Worm (Caenorhabditis elegans) whole organism, late embryonic: ENCODE measurements around the gene F46C5.1.

Experiments
- T23F11.4 ChIP-seq: fragments of 200-800 bp; sonication (Bioruptor generic); optimal IDR thresholded peaks from 2 replicates; lab custom pipeline; 2018; ENCODE audit warnings: mild to moderate bottlenecking, missing genetic modification characterization, missing compliant biosample characterization
- ceh-2 ChIP-seq: sonication (generic microtip); optimal IDR thresholded peaks from 2 replicates; lab custom pipeline; 2016; ENCODE audit warnings: missing genotype, missing genetic modification characterization, missing compliant biosample characterization
- ceh-9 ChIP-seq: sonication (generic microtip); optimal IDR thresholded peaks from 2 replicates; lab custom pipeline; 2016; ENCODE audit warnings: mild to moderate bottlenecking, missing genetic modification characterization, inconsistent platforms, missing compliant biosample characterization
- dmd-4 ChIP-seq: sonication (generic microtip); optimal IDR thresholded peaks from 2 replicates; lab custom pipeline; 2016; ENCODE audit warnings: borderline replicate concordance, missing genetic modification characterization, missing compliant biosample characterization
- elt-4 ChIP-seq: sonication (generic microtip); optimal IDR thresholded peaks from 2 replicates; lab custom pipeline; 2016; ENCODE audit warnings: missing genetic modification characterization, missing compliant biosample characterization
- hlh-6 ChIP-seq: sonication (generic microtip); optimal IDR thresholded peaks from 2 replicates; lab custom pipeline; 2016; ENCODE audit warnings: missing genotype, missing genetic modification characterization, missing compliant biosample characterization
- lin-11 ChIP-seq: fragments of 200-800 bp; sonication (Bioruptor generic); optimal IDR thresholded peaks from 2 replicates; lab custom pipeline; 2018; ENCODE audit warnings: mild to moderate bottlenecking, missing genetic modification characterization, missing compliant biosample characterization
- mec-3 ChIP-seq: sonication (generic microtip); optimal IDR thresholded peaks from 2 replicates; lab custom pipeline; 2016; ENCODE audit warnings: borderline replicate concordance, missing genetic modification characterization, missing compliant biosample characterization
- nfya-1 ChIP-seq: sonication (generic microtip); optimal IDR thresholded peaks from 2 replicates; lab custom pipeline; 2017; ENCODE audit warnings: missing genetic modification characterization, mild to moderate bottlenecking, missing compliant biosample characterization, antibody characterized with exemption, moderate library complexity
- nhr-11 ChIP-seq: fragments of 150-350 bp; optimal IDR thresholded peaks from 2 replicates; lab custom pipeline; 2014; ENCODE audit warnings: missing biosample characterization, missing genetic modification characterization
- sox-2 ChIP-seq: fragments of 200-800 bp; sonication (Bioruptor generic); IDR thresholded peaks from 2 replicates; pipeline ENCODE4 v1.3.6; 2022; ENCODE audit warnings: missing genetic modification reagents, missing genetic modification characterization, missing compliant biosample characterization
- ttx-3 ChIP-seq: sonication (generic microtip); optimal IDR thresholded peaks from 2 replicates; lab custom pipeline; 2016; ENCODE audit warnings: missing genetic modification reagents, missing genetic modification characterization, missing compliant biosample characterization
- unc-55 ChIP-seq: sonication (generic microtip); optimal IDR thresholded peaks from 2 replicates; lab custom pipeline; 2017; ENCODE audit warnings: missing biosample characterization, missing genetic modification reagents, missing genetic modification characterization
- ztf-16 ChIP-seq: sonication (generic microtip); optimal IDR thresholded peaks from 2 replicates; lab custom pipeline; 2017; ENCODE audit warnings: missing genetic modification characterization, missing compliant biosample characterization

ce11 chrII:8770675-8771074 is 50.3 kb downstream of the F46C5.1 start, which contains the start of gene let-19:
- TF ChIP-seq ttx-3 (tag; lab: Kevin White, UChicago) (no peak), unc-55 (GFP tag; lab: Kevin White, UChicago) (no peak), sox-2 (GFP tag; lab: Robert Waterston, UW) (no peak), ceh-2 (tag; lab: Kevin White, UChicago) (no peak), ztf-16 (no peak), nfya-1 (no peak), T23F11.4 (GFP tag; lab: Kevin White, UChicago) (no peak), dmd-4 (tag; lab: Kevin White, UChicago) (no peak), hlh-6 (tag; lab: Kevin White, UChicago) (no peak), nhr-11 (tag; lab: Kevin White, UChicago) (no peak), ceh-9 (tag; lab: Kevin White, UChicago) (no peak), lin-11 (no peak), elt-4 (tag; lab: Kevin White, UChicago) (no peak), mec-3 (no peak)
